Worm (Caenorhabditis elegans) whole organism, L2 larva: ENCODE results near the gene str-40.

Experiments used
- ceh-16 ChIP-seq: fragments of 150-350 bp; optimal IDR thresholded peaks from 2 replicates; lab custom pipeline; 2014; ENCODE audit warnings: missing biosample characterization, missing genetic modification characterization
- elt-3 ChIP-seq: sonication (generic microtip); optimal IDR thresholded peaks from 2 replicates; lab custom pipeline; 2017; ENCODE audit warnings: missing biosample characterization, missing genetic modification characterization
- gmeb-1 ChIP-seq: fragments of 150-350 bp; optimal IDR thresholded peaks from 2 replicates; lab custom pipeline; 2014; ENCODE audit warnings: missing biosample characterization, missing genetic modification characterization
- lin-39 ChIP-seq: fragments of 150-350 bp; optimal IDR thresholded peaks from 2 replicates; lab custom pipeline; 2014; ENCODE audit warnings: missing biosample characterization, missing genetic modification reagents, missing genetic modification characterization
- nhr-237 ChIP-seq: fragments of 150-350 bp; optimal IDR thresholded peaks from 2 replicates; lab custom pipeline; 2014; ENCODE audit warnings: missing biosample characterization, missing genetic modification characterization
- snpc-4 ChIP-seq: fragments of 150-350 bp; optimal IDR thresholded peaks from 2 replicates; lab custom pipeline; 2014; ENCODE audit warnings: missing biosample characterization, missing genetic modification characterization
- unc-62 ChIP-seq: fragments of 150-350 bp; optimal IDR thresholded peaks from 2 replicates; lab custom pipeline; 2014; ENCODE audit warnings: missing biosample characterization, missing genetic modification reagents, missing genetic modification characterization
- ztf-11 ChIP-seq: sonication (generic microtip); optimal IDR thresholded peaks from 2 replicates; lab custom pipeline; 2017; ENCODE audit warnings: missing biosample characterization, missing genetic modification characterization

DNA sequence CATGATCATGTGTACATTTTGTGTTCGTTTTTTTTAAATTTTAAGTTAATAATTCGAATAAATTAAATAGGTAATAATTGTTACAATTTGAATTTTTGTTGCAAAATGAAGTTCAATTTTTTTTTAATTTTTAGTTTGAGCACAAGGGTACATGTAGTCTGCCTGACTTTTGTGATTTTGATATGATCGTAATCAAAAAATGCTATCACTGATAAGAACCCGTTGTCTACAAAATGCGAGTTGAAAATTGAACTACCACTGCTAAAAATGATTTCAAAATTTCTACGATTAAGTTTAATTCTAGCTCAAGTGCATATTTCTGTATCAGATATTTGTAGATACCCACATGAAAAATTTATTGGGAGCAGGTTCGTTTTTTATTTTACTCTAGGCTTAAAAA is 49.2 kb upstream of the str-40 start, which contains the start of gene clec-210:
- no peak for TF ChIP-seq unc-62 (GFP tag; lab: Kevin White, UChicago)
- no peak for TF ChIP-seq gmeb-1 (tag; lab: Kevin White, UChicago)
- no peak for TF ChIP-seq ceh-16 (tag; lab: Kevin White, UChicago)
- TF ChIP-seq lin-39 = no peak
- no peak for TF ChIP-seq elt-3
- no peak for TF ChIP-seq ztf-11 (tag; lab: Kevin White, UChicago)
- TF ChIP-seq snpc-4 (tag; lab: Kevin White, UChicago) = no peak
- TF ChIP-seq nhr-237 (tag; lab: Kevin White, UChicago) = no peak
